Worm (Caenorhabditis elegans) whole organism, L3 larva: ENCODE results near the gene asps-1.

Experiments used
- lin-15B ChIP-seq: fragments of 150-350 bp; optimal IDR thresholded peaks from 2 replicates; lab custom pipeline; 2014; ENCODE audit warnings: missing biosample characterization, missing genetic modification characterization
- nfya-1 ChIP-seq: sonication (generic microtip); optimal IDR thresholded peaks from 2 replicates; lab custom pipeline; 2017; ENCODE audit warnings: missing genetic modification characterization, mild to moderate bottlenecking, missing compliant biosample characterization, antibody characterized with exemption, moderate library complexity; ENCODE audit not compliant: insufficient read depth
- nhr-11 ChIP-seq: fragments of 150-350 bp; optimal IDR thresholded peaks from 2 replicates; lab custom pipeline; 2014; ENCODE audit warnings: missing biosample characterization, missing genetic modification characterization
- pha-4 ChIP-seq: fragments of 150-350 bp; optimal IDR thresholded peaks from 2 replicates; lab custom pipeline; 2014; ENCODE audit warnings: missing biosample characterization, missing genetic modification reagents, missing genetic modification characterization

ce11 chrV:10297099-10297498 lies 20.1 kb downstream of the asps-1 start, which contains the start of gene B0024.4:
- TF ChIP-seq nfya-1 (tag; lab: Kevin White, UChicago) = no peak
- TF ChIP-seq lin-15B (tag; lab: Kevin White, UChicago) = no peak
- TF ChIP-seq nhr-11 = no peak
- TF ChIP-seq pha-4 (tag; lab: Kevin White, UChicago) = no peak
